Fruit fly (Drosophila melanogaster): ENCODE measurements around the gene tut.

Gene tut

DNA sequence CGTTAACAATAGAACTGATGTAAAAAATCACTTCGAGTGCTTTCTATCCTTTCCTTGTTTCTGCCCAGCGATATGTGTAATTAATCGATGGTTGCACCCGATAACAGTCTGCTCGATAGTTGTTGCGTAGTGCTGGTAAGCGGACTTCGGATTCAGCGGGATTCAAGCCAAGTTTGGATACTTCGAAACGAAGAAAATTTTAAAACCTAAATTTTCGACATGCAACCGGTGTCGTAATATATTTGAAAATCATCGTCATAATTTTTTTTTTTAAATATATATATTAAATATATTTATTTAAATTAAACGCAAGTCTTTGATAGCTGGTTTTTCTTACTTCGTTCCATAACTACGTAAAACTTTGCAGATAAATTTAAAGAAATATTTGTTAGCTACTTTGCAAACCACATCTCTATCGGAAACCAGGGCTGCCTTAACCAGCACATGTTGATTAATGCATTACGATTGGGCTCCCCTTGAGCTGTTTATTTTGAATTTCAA is 12.7 kb downstream of the tut start, which contains the start of the genes UbcE2M and Dhps (continued):
- no peak for TF ChIP-seq her (GFP tag; optimal IDR thresholded peaks at IDR 0.05)
- TF ChIP-seq twi (tag; optimal IDR thresholded peaks at IDR 0.05) = peak; percentile 85
- peak; percentile 95 for TF ChIP-seq Sry-β (GFP tag; optimal IDR thresholded peaks at IDR 0.05)
- peak; percentile 54 for TF ChIP-seq az2 (GFP tag; optimal IDR thresholded peaks at IDR 0.05)
- no peak for TF ChIP-seq Hmr (GFP tag; optimal IDR thresholded peaks at IDR 0.05)
- TF ChIP-seq CG16813 (GFP tag; IDR thresholded peaks at IDR 0.05; ENCODE audit: partially characterized antibody) = peak; percentile 82
- TF ChIP-seq jigr1 (GFP tag; IDR thresholded peaks at IDR 0.05) = peak; percentile 60; the same call in 1 of the 3 replicates
- TF ChIP-seq CG14860 (GFP tag; IDR thresholded peaks at IDR 0.05; ENCODE audit: partially characterized antibody) = peak; percentile 57
- TF ChIP-seq CG17186 (GFP tag; optimal IDR thresholded peaks at IDR 0.05) = peak; percentile 25
- no peak for TF ChIP-seq Camta (GFP tag; optimal IDR thresholded peaks at IDR 0.05)
- no peak for TF ChIP-seq en (GFP tag; optimal IDR thresholded peaks at IDR 0.05)
- TF ChIP-seq hb (GFP tag; IDR thresholded peaks at IDR 0.05; ENCODE audit: partially characterized antibody) = peak; percentile 21; the same call in 2 of the 3 replicates
- peak; percentile 88 for TF ChIP-seq CG9437 (GFP tag; optimal IDR thresholded peaks at IDR 0.05)
- TF ChIP-seq CG10147 (GFP tag; optimal IDR thresholded peaks at IDR 0.05) = peak; percentile 79
- TF ChIP-seq CG17829 (tag; optimal IDR thresholded peaks at IDR 0.05) = peak; percentile 71
- TF ChIP-seq mam (GFP tag; optimal IDR thresholded peaks at IDR 0.05) = peak; percentile 73
- no peak; the same call in 2 of the 3 replicates for TF ChIP-seq CG17361 (GFP tag; IDR thresholded peaks at IDR 0.05)
- peak; percentile 37 to 65 for TF ChIP-seq Pdp1 (GFP tag; optimal IDR thresholded peaks at IDR 0.05)
- peak; percentile 35; the same call in 1 of the 3 replicates for TF ChIP-seq CG34422 (GFP tag; IDR thresholded peaks at IDR 0.05)
- peak; percentile 67 for TF ChIP-seq Sry-δ (GFP tag; optimal IDR thresholded peaks at IDR 0.05)
- no peak for TF ChIP-seq CG2199 (GFP tag; IDR thresholded peaks at IDR 0.05)
- no peak for TF ChIP-seq dmrt99B (tag; optimal IDR thresholded peaks at IDR 0.05)
- peak; percentile 63 for TF ChIP-seq CG1602 (GFP tag; optimal IDR thresholded peaks at IDR 0.05)
- no peak for TF ChIP-seq CG5245 (GFP tag; optimal IDR thresholded peaks at IDR 0.05)
- peak; percentile 78 for TF ChIP-seq CG4328 (GFP tag; optimal IDR thresholded peaks at IDR 0.05)
- no peak for TF ChIP-seq gcm2 (GFP tag; optimal IDR thresholded peaks at IDR 0.05)
- TF ChIP-seq ind (GFP tag; optimal IDR thresholded peaks at IDR 0.05) = peak; percentile 85
- TF ChIP-seq CkIIα-i1 (GFP tag; IDR thresholded peaks at IDR 0.05) = no peak
- no peak for TF ChIP-seq CTCF (GFP tag; optimal IDR thresholded peaks at IDR 0.05)
- peak; percentile 87 for TF ChIP-seq slbo (GFP tag; IDR thresholded peaks at IDR 0.05)
- TF ChIP-seq Adf1 (GFP tag; IDR thresholded peaks at IDR 0.05) = peak; percentile 27; the same call in 1 of the 2 replicates
- no peak for TF ChIP-seq bab2 (GFP tag; optimal IDR thresholded peaks at IDR 0.05)
- peak; percentile 29 for TF ChIP-seq vfl (GFP tag; optimal IDR thresholded peaks at IDR 0.05)
- peak; percentile 3 for TF ChIP-seq CG3163 (GFP tag; optimal IDR thresholded peaks at IDR 0.05)
- TF ChIP-seq Xbp1 (GFP tag; optimal IDR thresholded peaks at IDR 0.05) = peak; percentile 77
- peak; percentile 72; the same call in 2 of the 3 replicates for TF ChIP-seq mld (GFP tag; IDR thresholded peaks at IDR 0.05; ENCODE audit: partially characterized antibody)
- TF ChIP-seq yki (optimal IDR thresholded peaks at IDR 0.05) = no peak
- TF ChIP-seq gem (tag; optimal IDR thresholded peaks at IDR 0.05) = no peak
- TF ChIP-seq ewg (GFP tag; optimal IDR thresholded peaks at IDR 0.05) = no peak
- TF ChIP-seq HmgD (GFP tag; optimal IDR thresholded peaks at IDR 0.05) = peak; percentile 32
- TF ChIP-seq CG8478 (optimal IDR thresholded peaks at IDR 0.05) = no peak
- TF ChIP-seq GATAe (GFP tag; conservative IDR thresholded peaks at IDR 0.05) = 0 out of 2 replicates have a peak, but pooled peaks have one; percentile 11
- peak; percentile 59; the same call in 1 of the 3 replicates for TF ChIP-seq H15 (GFP tag; IDR thresholded peaks at IDR 0.05)
- TF ChIP-seq CG8290 (GFP tag; optimal IDR thresholded peaks at IDR 0.05) = peak; percentile 53
- peak in 1 of 2 experiments; percentile 1 for TF ChIP-seq CG8290 (tag; optimal IDR thresholded peaks at IDR 0.05)
- no peak for TF ChIP-seq fd64A (GFP tag; optimal IDR thresholded peaks at IDR 0.05)
- peak; percentile 51 for TF ChIP-seq CG3995 (GFP tag; optimal IDR thresholded peaks at IDR 0.05)
- no peak for TF ChIP-seq CG1024 (GFP tag; IDR thresholded peaks at IDR 0.05)
- TF ChIP-seq CG18764 (GFP tag; optimal IDR thresholded peaks at IDR 0.05) = peak; percentile 51
- TF ChIP-seq Sox100B (GFP tag; optimal IDR thresholded peaks at IDR 0.05) = no peak
- TF ChIP-seq CG1529 (GFP tag; optimal IDR thresholded peaks at IDR 0.05) = peak; percentile 3
- peak; percentile 86 for TF ChIP-seq sug (tag; optimal IDR thresholded peaks at IDR 0.05)

Data from whole organism, embryonic.